Worm (Caenorhabditis elegans) whole organism, late embryonic: ENCODE data around the gene suex-1.
"Not testable (repeated sequence)": the region's sequence is repeated elsewhere in the genome, so short reads cannot be mapped to it uniquely, and the experiment has no call there.

Source experiments
- T23F11.4 ChIP-seq: fragments of 200-800 bp; sonication (Bioruptor generic); optimal IDR thresholded peaks from 2 replicates; lab custom pipeline; 2018; ENCODE audit warnings: mild to moderate bottlenecking, missing genetic modification characterization, missing compliant biosample characterization
- ama-1 ChIP-seq: fragments of 150-350 bp; optimal IDR thresholded peaks from 2 replicates; lab custom pipeline; 2014
- ceh-18 ChIP-seq: sonication (generic microtip); optimal IDR thresholded peaks from 2 replicates; lab custom pipeline; 2016; ENCODE audit warnings: missing genetic modification characterization, missing compliant biosample characterization
- ceh-19 ChIP-seq: fragments of 200-800 bp; sonication (Bioruptor generic); optimal IDR thresholded peaks from 2 replicates; lab custom pipeline; 2018; ENCODE audit warnings: mild to moderate bottlenecking, missing genetic modification characterization, missing compliant biosample characterization
- dmd-4 ChIP-seq: sonication (generic microtip); optimal IDR thresholded peaks from 2 replicates; lab custom pipeline; 2016; ENCODE audit warnings: borderline replicate concordance, missing genetic modification characterization, missing compliant biosample characterization
- elt-2 ChIP-seq: sonication (generic microtip); optimal IDR thresholded peaks from 2 replicates; lab custom pipeline; 2016; ENCODE audit warnings: missing genetic modification reagents, missing genetic modification characterization, missing compliant biosample characterization
- eyg-1 ChIP-seq: sonication (generic microtip); optimal IDR thresholded peaks from 2 replicates; lab custom pipeline; 2016; ENCODE audit warnings: missing genotype, missing genetic modification characterization, missing compliant biosample characterization
- fkh-10 ChIP-seq: fragments of 150-350 bp; optimal IDR thresholded peaks from 2 replicates; lab custom pipeline; 2014; ENCODE audit warnings: missing biosample characterization, missing genetic modification reagents, missing genetic modification characterization
- hlh-13 ChIP-seq: fragments of 200-800 bp; sonication (Bioruptor generic); optimal IDR thresholded peaks from 2 replicates; lab custom pipeline; 2018; ENCODE audit warnings: mild to moderate bottlenecking, missing genetic modification characterization, missing compliant biosample characterization
- nhr-11 ChIP-seq: fragments of 150-350 bp; optimal IDR thresholded peaks from 2 replicates; lab custom pipeline; 2014; ENCODE audit warnings: missing biosample characterization, missing genetic modification characterization
- pag-3 ChIP-seq: sonication (generic microtip); optimal IDR thresholded peaks from 2 replicates; lab custom pipeline; 2016; ENCODE audit warnings: missing compliant biosample characterization, missing genetic modification characterization, borderline replicate concordance
- pha-2 ChIP-seq: sonication (generic microtip); optimal IDR thresholded peaks from 2 replicates; lab custom pipeline; 2017; ENCODE audit warnings: mild to moderate bottlenecking, missing genetic modification characterization, missing compliant biosample characterization
- pha-4 ChIP-seq: fragments of 150-350 bp; optimal IDR thresholded peaks from 2 replicates; lab custom pipeline; 2018; ENCODE audit warnings: missing biosample characterization, missing genetic modification reagents, missing genetic modification characterization
- unc-86 ChIP-seq: sonication (generic microtip); optimal IDR thresholded peaks from 2 replicates; lab custom pipeline; 2016; ENCODE audit warnings: missing genetic modification characterization, missing compliant biosample characterization

DNA sequence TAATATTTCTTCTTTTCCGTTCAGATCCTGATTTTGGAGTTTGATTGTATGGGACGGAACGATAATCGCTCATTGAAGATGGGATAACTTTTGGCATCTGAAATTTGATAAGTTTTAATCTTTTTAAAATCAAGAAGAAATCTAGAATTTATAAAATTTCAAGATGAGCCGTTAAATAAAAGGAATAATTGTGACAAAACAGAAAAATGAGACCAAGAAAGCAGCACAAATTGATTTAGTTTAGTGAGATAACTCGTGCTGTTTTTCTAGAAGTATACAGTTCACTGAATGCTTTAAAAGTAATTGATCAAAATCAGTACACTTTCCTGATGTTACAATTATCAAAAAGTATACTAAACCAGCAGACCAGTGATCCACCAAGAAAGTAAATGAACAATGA lies 42.1 kb upstream of the suex-1 start, which contains the start of gene hlh-27:
- not testable (repeated sequence) for TF ChIP-seq unc-86 (tag; lab: Kevin White, UChicago); ama-1 (lab: Kevin White, UChicago); nhr-11 (tag; lab: Kevin White, UChicago); pha-2 (tag; lab: Kevin White, UChicago); ceh-19 (GFP tag; lab: Kevin White, UChicago); pag-3; fkh-10 (GFP tag; lab: Kevin White, UChicago); elt-2; pha-4 (tag; lab: Kevin White, UChicago); eyg-1 (tag; lab: Kevin White, UChicago); T23F11.4 (GFP tag; lab: Kevin White, UChicago); ceh-18 (tag; lab: Kevin White, UChicago); dmd-4 (tag; lab: Kevin White, UChicago); hlh-13 (GFP tag; lab: Kevin White, UChicago)
